Worm (Caenorhabditis elegans) whole organism, L4/young adult: ENCODE results near the gene nhr-22.

Experiments used
- W03F9.2 ChIP-seq: fragments of 150-350 bp; optimal IDR thresholded peaks from 2 replicates; lab custom pipeline; 2014; ENCODE audit warnings: missing biosample characterization, missing genetic modification characterization
- dao-5 ChIP-seq: sonication (generic microtip); optimal IDR thresholded peaks from 2 replicates; lab custom pipeline; 2016; ENCODE audit warnings: missing genotype, missing genetic modification characterization, moderate library complexity, missing compliant biosample characterization
- him-1 ChIP-seq: sonication (generic microtip); optimal IDR thresholded peaks from 2 replicates; lab custom pipeline; 2016; ENCODE audit warnings: missing genotype, missing genetic modification reagents, missing genetic modification characterization, missing compliant biosample characterization

DNA sequence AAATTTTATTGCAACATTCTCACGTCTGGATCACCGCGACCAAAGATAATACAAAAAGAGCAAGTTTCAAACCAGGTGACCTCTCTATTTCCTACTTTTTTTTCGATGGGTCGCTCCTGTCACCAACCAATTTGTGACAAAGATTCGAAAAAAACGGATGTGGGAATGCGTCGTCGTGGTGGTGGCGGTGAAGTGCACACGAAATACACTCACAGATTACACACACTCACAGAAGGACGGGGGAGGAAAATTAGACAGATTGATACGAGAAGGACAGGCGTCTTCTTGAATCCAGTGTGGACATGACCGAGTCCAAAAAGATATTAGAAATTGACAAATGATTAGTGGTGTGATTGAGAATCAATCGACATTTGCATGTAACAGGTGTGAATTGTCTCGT lies 33.2 kb upstream of the nhr-22 start:
- TF ChIP-seq W03F9.2, result no peak
- TF ChIP-seq him-1 (tag; lab: Kevin White, UChicago), result no peak
- no peak for TF ChIP-seq dao-5 (tag; lab: Kevin White, UChicago)
